Fruit fly (Drosophila melanogaster): ENCODE results near the gene CG11251.

CG11251 gene

DNA sequence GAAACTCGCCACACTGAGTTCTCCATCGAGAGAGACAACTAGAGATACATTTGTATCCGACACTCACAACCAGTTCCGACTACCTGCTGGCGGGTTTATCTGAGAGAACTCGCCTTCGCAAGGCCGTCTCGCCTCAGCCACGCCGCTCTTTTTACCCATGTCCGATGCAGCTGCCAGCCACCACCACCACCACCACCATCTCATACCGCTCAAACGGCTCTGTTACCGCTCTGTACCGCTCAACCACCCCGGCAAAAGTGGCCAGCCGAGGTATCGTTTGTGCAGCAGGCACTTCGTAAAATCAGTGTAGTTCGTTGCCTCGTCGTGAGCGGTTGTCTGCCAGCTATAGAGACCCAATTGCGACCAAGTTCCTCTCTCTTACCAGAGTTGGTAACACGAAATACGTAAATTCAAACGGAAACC, 24.2 kb upstream of the CG11251 start, which contains the start of gene trn (continued):
- TF ChIP-seq dsx (GFP tag; optimal IDR thresholded peaks at IDR 0.05; ENCODE audit: poor library complexity, severe bottlenecking) (peak; percentile 23), CG16779 (tag; optimal IDR thresholded peaks at IDR 0.05) (peak; percentile 20), fkh (GFP tag; optimal IDR thresholded peaks at IDR 0.05) (peak; percentile 24)

DNA sequence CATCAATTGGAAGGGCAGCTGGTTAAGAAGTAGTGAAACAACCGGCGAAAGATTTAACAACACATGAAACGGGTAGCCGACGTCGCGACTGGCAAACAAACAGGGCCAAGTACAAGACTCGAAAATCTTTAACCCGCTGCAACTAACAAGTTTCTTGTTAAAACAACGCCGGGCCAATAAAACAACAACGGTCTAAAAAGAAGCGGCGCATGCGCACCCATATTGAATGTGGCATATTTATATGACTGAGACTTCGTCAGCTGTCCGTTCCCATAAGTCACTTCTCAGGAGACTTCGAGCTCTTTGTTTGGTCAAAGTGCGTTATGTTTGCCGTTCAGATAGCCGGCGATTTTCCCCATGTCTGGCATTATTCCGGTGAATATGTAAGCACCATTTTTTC, 21.7 kb upstream of the CG11251 start:
- TF ChIP-seq fkh (GFP tag; optimal IDR thresholded peaks at IDR 0.05) (peak; percentile 26), CG6792 (GFP tag; optimal IDR thresholded peaks at IDR 0.05) (no peak)

DNA sequence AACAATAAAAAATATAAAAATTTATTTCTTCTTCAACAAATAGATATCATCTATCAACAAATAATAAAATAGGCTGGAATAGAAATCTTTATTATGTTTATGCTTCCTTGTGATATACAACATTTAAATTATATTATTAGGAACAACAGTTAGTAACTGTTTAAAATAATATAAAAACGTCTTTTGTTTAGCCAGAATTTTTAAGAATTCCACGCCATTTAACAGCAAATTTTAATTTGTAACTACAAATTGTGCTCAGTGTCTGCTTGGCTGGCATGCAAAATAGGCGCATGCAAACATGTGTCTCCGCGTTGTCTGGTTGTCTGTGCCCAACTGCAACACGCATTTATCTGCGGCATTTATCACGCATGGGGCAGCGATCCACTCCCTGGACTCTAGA, 19.6 kb upstream of the CG11251 start:
- TF ChIP-seq cyc (GFP tag; optimal IDR thresholded peaks at IDR 0.05), result no peak
- no peak for TF ChIP-seq vri (GFP tag; optimal IDR thresholded peaks at IDR 0.05)
- peak; percentile 60 for TF ChIP-seq CG6276 (GFP tag; optimal IDR thresholded peaks at IDR 0.05)
- peak; percentile 11 for TF ChIP-seq CG16779 (tag; optimal IDR thresholded peaks at IDR 0.05)
- peak; percentile 56 for TF ChIP-seq CG10669 (GFP tag; optimal IDR thresholded peaks at IDR 0.05)
- TF ChIP-seq CG4318 (GFP tag; optimal IDR thresholded peaks at IDR 0.05), result peak; percentile 58
- peak; percentile 88 for TF ChIP-seq Eip78C (GFP tag)
- TF ChIP-seq salr (GFP tag; optimal IDR thresholded peaks at IDR 0.05), result peak in 1 of 2 experiments; percentile 76
- no peak for TF ChIP-seq Ets21C (GFP tag; optimal IDR thresholded peaks at IDR 0.05)
- TF ChIP-seq Sox15 (GFP tag; optimal IDR thresholded peaks at IDR 0.05), result no peak
- peak; percentile 55 for TF ChIP-seq CG3919 (GFP tag; optimal IDR thresholded peaks at IDR 0.05)
- TF ChIP-seq CG6854 (GFP tag; optimal IDR thresholded peaks at IDR 0.05), result no peak
- TF ChIP-seq acj6 (GFP tag; optimal IDR thresholded peaks at IDR 0.05), result peak; percentile 51
- no peak for TF ChIP-seq CG8319 (GFP tag; optimal IDR thresholded peaks at IDR 0.05)
- peak; percentile 10 for TF ChIP-seq CG1621 (tag; optimal IDR thresholded peaks at IDR 0.05)
- peak; percentile 49 for TF ChIP-seq svp (GFP tag)
- peak; percentile 47 for TF ChIP-seq CG9139 (GFP tag; optimal IDR thresholded peaks at IDR 0.05)
- TF ChIP-seq CG6792 (GFP tag; optimal IDR thresholded peaks at IDR 0.05), result no peak
- TF ChIP-seq CG8632 (GFP tag; optimal IDR thresholded peaks at IDR 0.05), result peak; percentile 28
- peak; percentile 33 for TF ChIP-seq Lpt (GFP tag; optimal IDR thresholded peaks at IDR 0.05)
- no peak for TF ChIP-seq Sox102F (GFP tag; optimal IDR thresholded peaks at IDR 0.05)
- 0 out of 2 replicates have a peak, but pooled peaks have one; percentile 12 for TF ChIP-seq CG11294 (GFP tag; IDR thresholded peaks at IDR 0.05)
- peak; percentile 23 for TF ChIP-seq CG34406 (GFP tag; optimal IDR thresholded peaks at IDR 0.05)
- peak; percentile 78 for TF ChIP-seq CG8119 (GFP tag; IDR thresholded peaks at IDR 0.05)
- peak; percentile 51; the same call in 2 of the 3 replicates for TF ChIP-seq CG6163 (GFP tag; IDR thresholded peaks at IDR 0.05)
- TF ChIP-seq Met (GFP tag; optimal IDR thresholded peaks at IDR 0.05), result no peak
- peak; percentile 64 for TF ChIP-seq CG15336 (GFP tag; IDR thresholded peaks at IDR 0.05)
- TF ChIP-seq Smox (GFP tag; optimal IDR thresholded peaks at IDR 0.05), result no peak
- peak; percentile 84 for TF ChIP-seq CG3032 (tag; optimal IDR thresholded peaks at IDR 0.05)
- no peak for TF ChIP-seq CG31627 (GFP tag; optimal IDR thresholded peaks at IDR 0.05)
- TF ChIP-seq Blimp-1 (GFP tag; optimal IDR thresholded peaks at IDR 0.05), result no peak
- no peak for TF ChIP-seq CG11902 (GFP tag; optimal IDR thresholded peaks at IDR 0.05)
- TF ChIP-seq spab (GFP tag; optimal IDR thresholded peaks at IDR 0.05), result peak; percentile 68
- no peak for TF ChIP-seq topi (GFP tag; optimal IDR thresholded peaks at IDR 0.05)
- no peak for TF ChIP-seq Hr39 (GFP tag; optimal IDR thresholded peaks at IDR 0.05)
- peak; percentile 80 for TF ChIP-seq CG32006 (GFP tag; optimal IDR thresholded peaks at IDR 0.05)
- TF ChIP-seq Hr4 (GFP tag; optimal IDR thresholded peaks at IDR 0.05), result peak; percentile 58
- peak; percentile 32 for TF ChIP-seq pdm3 (GFP tag; optimal IDR thresholded peaks at IDR 0.05)
- TF ChIP-seq net (GFP tag; optimal IDR thresholded peaks at IDR 0.05), result peak; percentile 43
- peak; percentile 58 for TF ChIP-seq achi (GFP tag; optimal IDR thresholded peaks at IDR 0.05)
- peak; percentile 77 for TF ChIP-seq CG6808 (GFP tag; optimal IDR thresholded peaks at IDR 0.05)
- TF ChIP-seq Hr38 (GFP tag; optimal IDR thresholded peaks at IDR 0.05), result no peak
- no peak for TF ChIP-seq CG7368 (GFP tag; optimal IDR thresholded peaks at IDR 0.05)
- peak; percentile 83 for TF ChIP-seq Ets96B (tag; optimal IDR thresholded peaks at IDR 0.05)
- TF ChIP-seq dac (GFP tag; optimal IDR thresholded peaks at IDR 0.05), result no peak
- no peak for TF ChIP-seq esn (GFP tag; optimal IDR thresholded peaks at IDR 0.05)
